Worm (Caenorhabditis elegans): ENCODE measurements around the gene oops-1.

ce11 chrIV:5816466-5816865 lies 2.5 kb upstream of the oops-1 start:
- no peak for TF ChIP-seq lin-39 (tag; optimal IDR thresholded peaks at IDR 0.05)
- peak; percentile 50 for TF ChIP-seq blmp-1 (tag; optimal IDR thresholded peaks at IDR 0.05)
- TF ChIP-seq unc-130 (tag; optimal IDR thresholded peaks at IDR 0.05), result no peak
- no peak for TF ChIP-seq ztf-4 (tag; optimal IDR thresholded peaks at IDR 0.05)
- TF ChIP-seq aly-2 (tag; optimal IDR thresholded peaks at IDR 0.05), result no peak
- no peak for TF ChIP-seq nhr-77 (tag; optimal IDR thresholded peaks at IDR 0.05)
- TF ChIP-seq nhr-90 (tag; optimal IDR thresholded peaks at IDR 0.05; ENCODE audit: poor library complexity), result no peak
- no peak for TF ChIP-seq unc-30 (tag; optimal IDR thresholded peaks at IDR 0.05)
- no peak for TF ChIP-seq nhr-19 (GFP tag; conservative IDR thresholded peaks at IDR 0.05)
- TF ChIP-seq nhr-237 (tag; optimal IDR thresholded peaks at IDR 0.05), result no peak
- TF ChIP-seq ama-1 (optimal IDR thresholded peaks at IDR 0.05), result no peak
- no peak for TF ChIP-seq nhr-20 (tag; optimal IDR thresholded peaks at IDR 0.05)
- peak; percentile 51 for TF ChIP-seq nhr-85 (tag)

Measured in whole organism, L1 larva.